Worm (Caenorhabditis elegans) whole organism, L2 larva: ENCODE data around the gene jmjd-5.

Experiments
- Y55F3AM.14 ChIP-seq: fragments of 200-800 bp; sonication (Bioruptor generic); optimal IDR thresholded peaks from 2 replicates; lab custom pipeline; 2018; ENCODE audit warnings: mild to moderate bottlenecking, missing genetic modification characterization, missing compliant biosample characterization
- aly-2 ChIP-seq: fragments of 150-350 bp; optimal IDR thresholded peaks from 2 replicates; lab custom pipeline; 2014; ENCODE audit warnings: missing biosample characterization, missing genetic modification characterization
- ama-1 ChIP-seq: fragments of 150-350 bp; optimal IDR thresholded peaks from 2 replicates; lab custom pipeline; 2018; ENCODE audit warnings: inconsistent platforms
- lin-39 ChIP-seq: fragments of 150-350 bp; optimal IDR thresholded peaks from 2 replicates; lab custom pipeline; 2014; ENCODE audit warnings: missing biosample characterization, missing genetic modification reagents, missing genetic modification characterization
- mab-5 ChIP-seq: fragments of 150-350 bp; optimal IDR thresholded peaks from 2 replicates; lab custom pipeline; 2014; ENCODE audit warnings: missing biosample characterization, missing genetic modification characterization
- mdl-1 ChIP-seq, 2 experiments: fragments of 150-350 bp in 1 of 2; sonication (generic microtip) in 1 of 2; optimal IDR thresholded peaks; 2 replicates each; lab custom pipeline; 2017; ENCODE audit warnings: missing biosample characterization in 2 of 2, missing genetic modification characterization in 2 of 2
- nhr-11 ChIP-seq: fragments of 150-350 bp; optimal IDR thresholded peaks from 2 replicates; lab custom pipeline; 2014; ENCODE audit warnings: missing biosample characterization, missing genetic modification characterization
- nhr-12 ChIP-seq: fragments of 150-350 bp; optimal IDR thresholded peaks from 2 replicates; lab custom pipeline; 2014; ENCODE audit warnings: missing biosample characterization, missing genetic modification characterization
- nhr-21 ChIP-seq: fragments of 150-350 bp; optimal IDR thresholded peaks from 2 replicates; lab custom pipeline; 2014; ENCODE audit warnings: missing biosample characterization, missing genetic modification characterization
- nhr-25 ChIP-seq: fragments of 150-350 bp; sonication (generic microtip); optimal IDR thresholded peaks from 3 replicates; lab custom pipeline; 2014; ENCODE audit warnings: missing biosample characterization, missing genetic modification characterization
- skn-1 ChIP-seq: sonication (generic microtip); optimal IDR thresholded peaks from 2 replicates; lab custom pipeline; 2017; ENCODE audit warnings: missing biosample characterization, missing genetic modification characterization
- sma-9 ChIP-seq, 2 experiments: fragments of 150-350 bp in 1 of 2; sonication (generic microtip) in 1 of 2; optimal IDR thresholded peaks; 2 replicates each; lab custom pipeline; 2014 to 2016; ENCODE audit warnings: missing genetic modification characterization in 2 of 2, mild to moderate bottlenecking in 1 of 2, missing biosample characterization in 1 of 2, missing compliant biosample characterization in 1 of 2, missing genetic modification reagents in 1 of 2, moderate library complexity in 1 of 2
- unc-39 ChIP-seq: fragments of 150-350 bp; optimal IDR thresholded peaks from 2 replicates; lab custom pipeline; 2014; ENCODE audit warnings: missing biosample characterization, missing genetic modification characterization
- ztf-11 ChIP-seq: sonication (generic microtip); optimal IDR thresholded peaks from 2 replicates; lab custom pipeline; 2017; ENCODE audit warnings: missing biosample characterization, missing genetic modification characterization

ce11 chrV:11082475-11082874 is 44.8 kb upstream of the jmjd-5 start:
- TF ChIP-seq skn-1 (no peak), nhr-25 (no peak), aly-2 (tag; lab: Kevin White, UChicago) (no peak), ztf-11 (tag; lab: Kevin White, UChicago) (no peak), mab-5 (tag; lab: Kevin White, UChicago) (no peak), sma-9 (GFP tag; optimal IDR thresholded peaks at IDR 0.05; lab: Kevin White, UChicago) (peak; percentile 81), sma-9 (tag; optimal IDR thresholded peaks at IDR 0.05; lab: Kevin White, UChicago) (no peak), mdl-1 (tag; optimal IDR thresholded peaks at IDR 0.05; lab: Kevin White, UChicago) (no peak), ama-1 (peak; percentile 38), lin-39 (no peak), Y55F3AM.14 (GFP tag; lab: Kevin White, UChicago) (no peak), nhr-11 (no peak), unc-39 (tag; lab: Kevin White, UChicago) (no peak), nhr-21 (tag; lab: Kevin White, UChicago) (no peak), nhr-12 (tag; lab: Kevin White, UChicago) (no peak)
